Worm (Caenorhabditis elegans) whole organism, L2 larva: ENCODE data around the gene sma-2.
A peak's percentile ranks its signal among the peaks of the same experiment; 100 is the strongest.

Source experiments
- C34F6.9 ChIP-seq: fragments of 150-350 bp; optimal IDR thresholded peaks from 2 replicates; lab custom pipeline; 2014; ENCODE audit warnings: missing biosample characterization, missing genetic modification characterization
- F13H6.1 ChIP-seq: sonication (generic microtip); optimal IDR thresholded peaks from 2 replicates; lab custom pipeline; 2016; ENCODE audit warnings: missing genetic modification characterization, missing compliant biosample characterization
- R02D3.7 ChIP-seq: fragments of 150-350 bp; optimal IDR thresholded peaks from 2 replicates; lab custom pipeline; 2014; ENCODE audit warnings: missing biosample characterization, missing genetic modification characterization
- Y55F3AM.14 ChIP-seq: fragments of 200-800 bp; sonication (Bioruptor generic); optimal IDR thresholded peaks from 2 replicates; lab custom pipeline; 2018; ENCODE audit warnings: mild to moderate bottlenecking, missing genetic modification characterization, missing compliant biosample characterization
- ZK546.5 ChIP-seq: sonication (generic microtip); optimal IDR thresholded peaks from 2 replicates; lab custom pipeline; 2017; ENCODE audit warnings: missing biosample characterization, missing genetic modification characterization
- ama-1 ChIP-seq: fragments of 150-350 bp; optimal IDR thresholded peaks from 2 replicates; lab custom pipeline; 2018; ENCODE audit warnings: inconsistent platforms
- blmp-1 ChIP-seq: sonication (generic microtip); optimal IDR thresholded peaks from 2 replicates; lab custom pipeline; 2017; ENCODE audit warnings: missing genetic modification characterization, mild to moderate bottlenecking, missing compliant biosample characterization, antibody characterized with exemption, moderate library complexity; ENCODE audit not compliant: insufficient read depth
- ceh-16 ChIP-seq: fragments of 150-350 bp; optimal IDR thresholded peaks from 2 replicates; lab custom pipeline; 2014; ENCODE audit warnings: missing biosample characterization, missing genetic modification characterization
- crh-2 ChIP-seq: sonication (generic microtip); optimal IDR thresholded peaks from 2 replicates; lab custom pipeline; 2017; ENCODE audit warnings: missing biosample characterization, missing genetic modification characterization
- dmd-4 ChIP-seq: sonication (generic microtip); optimal IDR thresholded peaks from 2 replicates; lab custom pipeline; 2017; ENCODE audit warnings: missing biosample characterization, missing genetic modification characterization
- egl-27 ChIP-seq: sonication (generic microtip); optimal IDR thresholded peaks from 3 replicates; lab custom pipeline; 2017; ENCODE audit warnings: missing biosample characterization, missing genetic modification reagents, missing genetic modification characterization
- elt-1 ChIP-seq: fragments of 150-350 bp; optimal IDR thresholded peaks from 2 replicates; lab custom pipeline; 2014; ENCODE audit warnings: missing biosample characterization, missing genetic modification characterization
- elt-3 ChIP-seq: sonication (generic microtip); optimal IDR thresholded peaks from 2 replicates; lab custom pipeline; 2017; ENCODE audit warnings: missing biosample characterization, missing genetic modification characterization
- fos-1 ChIP-seq: fragments of 150-350 bp; optimal IDR thresholded peaks from 2 replicates; lab custom pipeline; 2014; ENCODE audit warnings: missing biosample characterization, missing genetic modification characterization
- gmeb-1 ChIP-seq: fragments of 150-350 bp; optimal IDR thresholded peaks from 2 replicates; lab custom pipeline; 2014; ENCODE audit warnings: missing biosample characterization, missing genetic modification characterization
- lin-13 ChIP-seq: fragments of 150-350 bp; optimal IDR thresholded peaks from 2 replicates; lab custom pipeline; 2014; ENCODE audit warnings: missing biosample characterization, missing genetic modification reagents, missing genetic modification characterization
- lin-39 ChIP-seq: fragments of 150-350 bp; optimal IDR thresholded peaks from 2 replicates; lab custom pipeline; 2014; ENCODE audit warnings: missing biosample characterization, missing genetic modification reagents, missing genetic modification characterization
- lsy-2 ChIP-seq, 2 experiments: fragments of 150-350 bp in 1 of 2; sonication (generic microtip) in 1 of 2; optimal IDR thresholded peaks; 2 replicates each; lab custom pipeline; 2014 to 2017; ENCODE audit warnings: missing biosample characterization in 2 of 2, missing genetic modification characterization in 2 of 2
- mab-5 ChIP-seq: fragments of 150-350 bp; optimal IDR thresholded peaks from 2 replicates; lab custom pipeline; 2014; ENCODE audit warnings: missing biosample characterization, missing genetic modification characterization
- nhr-11 ChIP-seq: fragments of 150-350 bp; optimal IDR thresholded peaks from 2 replicates; lab custom pipeline; 2014; ENCODE audit warnings: missing biosample characterization, missing genetic modification characterization
- nhr-12 ChIP-seq: fragments of 150-350 bp; optimal IDR thresholded peaks from 2 replicates; lab custom pipeline; 2014; ENCODE audit warnings: missing biosample characterization, missing genetic modification characterization
- nhr-129 ChIP-seq: fragments of 150-350 bp; optimal IDR thresholded peaks from 2 replicates; lab custom pipeline; 2014; ENCODE audit warnings: missing biosample characterization, missing genetic modification characterization
- nhr-21 ChIP-seq: fragments of 150-350 bp; optimal IDR thresholded peaks from 2 replicates; lab custom pipeline; 2014; ENCODE audit warnings: missing biosample characterization, missing genetic modification characterization
- nhr-23 ChIP-seq: fragments of 150-350 bp; optimal IDR thresholded peaks from 2 replicates; lab custom pipeline; 2014; ENCODE audit warnings: missing biosample characterization, missing genetic modification reagents, missing genetic modification characterization
- nhr-237 ChIP-seq: fragments of 150-350 bp; optimal IDR thresholded peaks from 2 replicates; lab custom pipeline; 2014; ENCODE audit warnings: missing biosample characterization, missing genetic modification characterization
- nhr-25 ChIP-seq: fragments of 150-350 bp; sonication (generic microtip); optimal IDR thresholded peaks from 3 replicates; lab custom pipeline; 2014; ENCODE audit warnings: missing biosample characterization, missing genetic modification characterization
- nhr-77 ChIP-seq: fragments of 150-350 bp; optimal IDR thresholded peaks from 2 replicates; lab custom pipeline; 2014; ENCODE audit warnings: missing biosample characterization, missing genetic modification characterization
- sem-4 ChIP-seq: fragments of 150-350 bp; optimal IDR thresholded peaks from 2 replicates; lab custom pipeline; 2014; ENCODE audit warnings: missing biosample characterization, missing genetic modification reagents, missing genetic modification characterization
- sma-9 ChIP-seq, 2 experiments: fragments of 150-350 bp in 1 of 2; sonication (generic microtip) in 1 of 2; optimal IDR thresholded peaks; 2 replicates each; lab custom pipeline; 2014 to 2016; ENCODE audit warnings: missing genetic modification characterization in 2 of 2, mild to moderate bottlenecking in 1 of 2, missing biosample characterization in 1 of 2, missing compliant biosample characterization in 1 of 2, missing genetic modification reagents in 1 of 2, moderate library complexity in 1 of 2
- snpc-4 ChIP-seq: fragments of 150-350 bp; optimal IDR thresholded peaks from 2 replicates; lab custom pipeline; 2014; ENCODE audit warnings: missing biosample characterization, missing genetic modification characterization
- unc-39 ChIP-seq: fragments of 150-350 bp; optimal IDR thresholded peaks from 2 replicates; lab custom pipeline; 2014; ENCODE audit warnings: missing biosample characterization, missing genetic modification characterization
- unc-55 ChIP-seq: fragments of 150-350 bp; sonication (generic microtip); optimal IDR thresholded peaks from 3 replicates; lab custom pipeline; 2014; ENCODE audit warnings: missing biosample characterization, missing genetic modification reagents, missing genetic modification characterization
- unc-62 ChIP-seq: fragments of 150-350 bp; optimal IDR thresholded peaks from 2 replicates; lab custom pipeline; 2014; ENCODE audit warnings: missing biosample characterization, missing genetic modification reagents, missing genetic modification characterization
- zag-1 ChIP-seq: fragments of 150-350 bp; optimal IDR thresholded peaks from 2 replicates; lab custom pipeline; 2014; ENCODE audit warnings: missing biosample characterization, missing genetic modification characterization
- ztf-1 ChIP-seq: fragments of 200-800 bp; sonication (Bioruptor generic); conservative IDR thresholded peaks from 2 replicates; pipeline ENCODE4 v1.3.6; 2022; ENCODE audit warnings: missing genetic modification characterization, missing compliant biosample characterization
- ztf-11 ChIP-seq: sonication (generic microtip); optimal IDR thresholded peaks from 2 replicates; lab custom pipeline; 2017; ENCODE audit warnings: missing biosample characterization, missing genetic modification characterization
- ztf-4 ChIP-seq: fragments of 150-350 bp; optimal IDR thresholded peaks from 2 replicates; lab custom pipeline; 2014; ENCODE audit warnings: missing biosample characterization, missing genetic modification characterization

The sma-2 gene

DNA sequence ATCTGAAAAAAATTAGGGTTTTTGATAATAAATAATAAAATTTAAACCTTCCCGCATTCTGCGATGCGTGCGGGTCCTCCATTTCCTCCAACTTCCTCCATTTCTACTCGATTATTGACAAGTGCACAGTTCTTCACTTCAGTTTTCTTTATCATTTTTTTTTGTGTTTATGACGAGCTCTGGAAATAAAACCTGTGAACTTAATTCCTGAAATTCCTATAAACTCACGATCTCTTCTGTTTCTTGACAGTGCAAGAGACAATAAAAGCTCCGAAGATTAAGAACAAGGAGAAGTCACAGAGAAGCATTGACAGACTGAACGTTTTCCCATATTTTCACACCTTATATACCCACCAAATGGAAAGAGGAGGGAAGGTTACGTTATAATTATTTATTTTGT, 22.4 kb downstream of the sma-2 start, which contains the start of gene K02D10.3:
Gene K02D10.3, minus strand, starts transcription at position 101 of the 400 bp plus-strand sequence.
- no peak for TF ChIP-seq ztf-11 (tag; lab: Kevin White, UChicago)
- no peak for TF ChIP-seq zag-1 (tag; lab: Kevin White, UChicago)
- TF ChIP-seq ZK546.5 (tag; lab: Kevin White, UChicago) = no peak
- no peak for TF ChIP-seq elt-3 (tag; lab: Kevin White, UChicago)

DNA sequence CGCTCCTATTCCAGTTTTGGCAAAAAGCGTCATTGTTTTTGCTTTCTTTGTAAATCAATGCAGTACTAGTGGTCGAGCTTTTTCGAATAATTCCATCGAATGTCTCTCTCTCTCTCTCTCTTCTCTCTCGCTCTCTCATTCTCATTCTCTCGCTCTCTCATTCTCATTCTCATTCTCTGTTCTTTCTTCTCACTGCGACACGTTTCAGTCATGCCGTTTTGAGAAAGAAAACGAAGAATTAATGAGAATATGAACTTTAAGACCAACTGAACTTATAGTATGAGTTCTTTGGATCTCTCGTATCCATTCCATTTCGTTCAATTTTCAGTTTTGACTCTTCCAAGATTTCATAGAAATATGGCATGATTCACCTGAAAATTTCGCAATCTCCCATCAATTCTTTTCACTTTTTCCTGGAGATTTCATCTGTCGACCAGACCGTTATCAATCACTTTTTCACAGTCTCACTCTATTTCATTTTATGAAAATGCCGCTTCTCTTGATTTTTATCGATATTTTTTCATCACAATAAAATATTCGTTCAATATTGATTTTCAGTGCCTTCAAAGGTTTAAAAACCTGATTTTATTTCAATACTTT, 23.0 kb downstream of the sma-2 start:
- TF ChIP-seq sma-9 (GFP tag; optimal IDR thresholded peaks at IDR 0.05; lab: Kevin White, UChicago) = peak; percentile 39
- no peak for TF ChIP-seq sma-9 (tag; optimal IDR thresholded peaks at IDR 0.05; lab: Kevin White, UChicago)
- no peak for TF ChIP-seq ama-1 (lab: Kevin White, UChicago)
- TF ChIP-seq nhr-12 (tag; lab: Kevin White, UChicago) = no peak
- no peak for TF ChIP-seq ztf-1 (GFP tag; lab: Robert Waterston, UW)
- TF ChIP-seq fos-1 (tag; lab: Kevin White, UChicago) = peak; percentile 50
- TF ChIP-seq lin-39 (tag; lab: Kevin White, UChicago) = no peak
- TF ChIP-seq ztf-4 = no peak
- no peak for TF ChIP-seq snpc-4
- peak; percentile 16 for TF ChIP-seq nhr-129 (tag; lab: Kevin White, UChicago)
- no peak for TF ChIP-seq egl-27
- no peak for TF ChIP-seq sem-4 (tag; lab: Kevin White, UChicago)
- TF ChIP-seq nhr-21 (tag; lab: Kevin White, UChicago) = peak; percentile 35
- peak in 1 of 2 experiments; percentile 7 for TF ChIP-seq lsy-2 (tag; optimal IDR thresholded peaks at IDR 0.05; lab: Kevin White, UChicago)
- TF ChIP-seq lin-13 (GFP tag; lab: Kevin White, UChicago) = no peak
- no peak for TF ChIP-seq F13H6.1
- TF ChIP-seq unc-62 (GFP tag; lab: Kevin White, UChicago) = no peak
- TF ChIP-seq dmd-4 (tag; lab: Kevin White, UChicago) = no peak
- TF ChIP-seq C34F6.9 (tag; lab: Kevin White, UChicago) = peak; percentile 29
- TF ChIP-seq unc-55 = peak; percentile 1
- TF ChIP-seq blmp-1 (tag; lab: Kevin White, UChicago) = peak; percentile 56
- no peak for TF ChIP-seq nhr-23
- no peak for TF ChIP-seq nhr-11
- TF ChIP-seq crh-2 = peak; percentile 61
- TF ChIP-seq elt-3 (tag; lab: Kevin White, UChicago) = no peak

DNA sequence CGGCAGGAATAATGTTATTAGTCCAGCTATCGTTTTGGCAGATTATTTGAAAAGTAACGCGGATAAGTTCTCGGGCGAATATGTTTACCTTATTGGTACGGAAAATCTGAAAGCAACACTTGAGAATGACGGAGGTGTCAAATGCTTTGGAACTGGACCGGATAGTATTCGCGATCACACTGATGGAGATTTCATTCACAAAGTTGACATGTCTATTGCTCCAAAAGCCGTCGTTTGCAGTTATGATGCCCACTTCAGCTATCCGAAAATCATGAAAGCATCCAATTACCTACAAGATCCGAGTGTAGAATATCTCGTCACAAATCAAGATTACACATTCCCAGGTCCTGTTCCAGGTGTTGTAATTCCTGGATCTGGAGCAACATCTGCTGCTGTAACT, 23.9 kb downstream of the sma-2 start:
- no peak for TF ChIP-seq nhr-25 (tag; lab: Kevin White, UChicago)
- no peak for TF ChIP-seq unc-39 (tag; lab: Kevin White, UChicago)
- TF ChIP-seq lin-39 (tag; lab: Kevin White, UChicago) = no peak
- TF ChIP-seq zag-1 (tag; lab: Kevin White, UChicago) = no peak
- no peak for TF ChIP-seq elt-3 (tag; lab: Kevin White, UChicago)
- TF ChIP-seq crh-2 = no peak
- no peak for TF ChIP-seq R02D3.7
- no peak for TF ChIP-seq nhr-12 (tag; lab: Kevin White, UChicago)
- no peak for TF ChIP-seq ztf-4
- no peak for TF ChIP-seq nhr-77
- no peak for TF ChIP-seq nhr-237 (tag; lab: Kevin White, UChicago)
- TF ChIP-seq nhr-21 (tag; lab: Kevin White, UChicago) = no peak

DNA sequence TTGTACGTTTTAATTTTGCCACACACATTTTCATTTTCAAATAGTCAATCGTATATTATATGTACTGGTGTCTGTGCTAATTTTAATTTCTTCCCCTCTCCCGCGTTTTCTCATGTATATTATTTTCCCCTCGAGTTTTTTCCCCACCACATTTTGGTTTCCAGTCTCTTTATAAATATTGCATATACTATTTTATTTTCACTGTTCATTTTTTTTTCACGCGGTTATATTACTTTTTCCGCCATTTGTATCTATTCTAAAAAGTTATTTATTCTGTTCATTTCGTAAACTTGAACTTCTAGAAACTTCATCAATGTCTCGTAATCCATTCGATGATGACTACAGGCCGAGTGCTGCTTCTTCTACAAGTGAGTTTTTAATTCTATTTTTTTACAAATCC, 26.5 kb downstream of the sma-2 start, which contains the start of gene snap-29:
Gene snap-29, plus strand, starts transcription at position 301 of the 400 bp plus-strand sequence.
- no peak for TF ChIP-seq unc-55
- no peak for TF ChIP-seq nhr-77
- no peak for TF ChIP-seq ztf-4
- TF ChIP-seq lsy-2 (tag; optimal IDR thresholded peaks at IDR 0.05; lab: Kevin White, UChicago) = no peak
- no peak for TF ChIP-seq elt-1 (tag; lab: Kevin White, UChicago)
- no peak for TF ChIP-seq mab-5 (tag; lab: Kevin White, UChicago)
- no peak for TF ChIP-seq Y55F3AM.14
- TF ChIP-seq dmd-4 (tag; lab: Kevin White, UChicago) = no peak
- no peak for TF ChIP-seq ceh-16 (tag; lab: Kevin White, UChicago)
- TF ChIP-seq ztf-1 (GFP tag; lab: Robert Waterston, UW) = no peak
- TF ChIP-seq ZK546.5 (tag; lab: Kevin White, UChicago) = no peak
- TF ChIP-seq gmeb-1 (tag; lab: Kevin White, UChicago) = no peak
- TF ChIP-seq sem-4 (tag; lab: Kevin White, UChicago) = no peak
